Worm (Caenorhabditis elegans) whole organism, L4 larva: Measurements from ENCODE around the gene srg-10.

ENCODE experiments used
- F10B5.3 ChIP-seq: sonication (generic microtip); optimal IDR thresholded peaks from 2 replicates; lab custom pipeline; 2016; ENCODE audit warnings: mild to moderate bottlenecking, missing genetic modification characterization, missing compliant biosample characterization
- F37D6.2 ChIP-seq: sonication (generic microtip); optimal IDR thresholded peaks from 2 replicates; lab custom pipeline; 2016; ENCODE audit warnings: mild to moderate bottlenecking, missing genetic modification characterization, missing compliant biosample characterization
- F44E2.7 ChIP-seq: fragments of 200-800 bp; sonication (Bioruptor generic); IDR thresholded peaks from 2 replicates; pipeline ENCODE4 v2.1.2; 2022; ENCODE audit warnings: missing genetic modification characterization, missing compliant biosample characterization
- T26A8.4 ChIP-seq: fragments of 200-800 bp; sonication (Bioruptor generic); IDR thresholded peaks from 2 replicates; pipeline ENCODE4 v1.3.6; 2022; ENCODE audit warnings: missing genetic modification characterization, missing compliant biosample characterization
- Y48G9A.11 ChIP-seq: fragments of 200-800 bp; sonication (Bioruptor generic); IDR thresholded peaks from 2 replicates; pipeline ENCODE4 v1.3.6; 2022; ENCODE audit warnings: missing genetic modification reagents, missing genetic modification characterization, missing compliant biosample characterization
- Y5F2A.4 ChIP-seq: fragments of 200-800 bp; sonication (Bioruptor generic); optimal IDR thresholded peaks from 2 replicates; lab custom pipeline; 2018; ENCODE audit warnings: mild to moderate bottlenecking, missing genetic modification characterization, missing compliant biosample characterization
- Y75B8A.6 ChIP-seq: fragments of 200-800 bp; sonication (Bioruptor generic); IDR thresholded peaks from 2 replicates; pipeline ENCODE4 v1.3.6; 2022; ENCODE audit warnings: missing genetic modification reagents, missing genetic modification characterization, missing compliant biosample characterization
- ZK546.5 ChIP-seq, 2 experiments: sonication (generic microtip); optimal IDR thresholded peaks; 2 replicates each; lab custom pipeline; 2017; ENCODE audit warnings: missing biosample characterization in 2 of 2, missing genetic modification characterization in 2 of 2
- aha-1 ChIP-seq: fragments of 150-350 bp; peaks from one replicate; lab custom pipeline; 2014; ENCODE audit warnings: missing biosample characterization, missing genetic modification characterization
- aly-2 ChIP-seq: sonication (generic microtip); optimal IDR thresholded peaks from 2 replicates; lab custom pipeline; 2018; ENCODE audit warnings: missing biosample characterization, missing genetic modification characterization
- ama-1 ChIP-seq: fragments of 150-350 bp; optimal IDR thresholded peaks from 2 replicates; lab custom pipeline; 2014; ENCODE audit warnings: inconsistent platforms, mixed read lengths
- arid-1 ChIP-seq: fragments of 200-800 bp; sonication (Bioruptor generic); conservative IDR thresholded peaks from 2 replicates; pipeline ENCODE4 v1.3.6; 2022; ENCODE audit warnings: missing genetic modification reagents, missing genetic modification characterization, missing compliant biosample characterization
- ctbp-1 ChIP-seq: fragments of 200-800 bp; sonication (Bioruptor generic); IDR thresholded peaks from 2 replicates; pipeline ENCODE4 v1.3.6; 2022; ENCODE audit warnings: missing genetic modification reagents, missing genetic modification characterization, missing compliant biosample characterization
- dmd-8 ChIP-seq: fragments of 200-800 bp; sonication (Bioruptor generic); IDR thresholded peaks from 2 replicates; pipeline ENCODE4 v1.3.6; 2022; ENCODE audit warnings: missing genetic modification characterization, missing compliant biosample characterization
- dpl-1 ChIP-seq: fragments of 150-350 bp; optimal IDR thresholded peaks from 2 replicates; lab custom pipeline; 2014; ENCODE audit warnings: missing biosample characterization, missing genetic modification reagents, missing genetic modification characterization
- dve-1 ChIP-seq: sonication (generic microtip); optimal IDR thresholded peaks from 2 replicates; lab custom pipeline; 2017; ENCODE audit warnings: antibody characterized with exemption, mild to moderate bottlenecking, missing genetic modification characterization, missing compliant biosample characterization; ENCODE audit not compliant: insufficient read depth
- fos-1 ChIP-seq: fragments of 150-350 bp; optimal IDR thresholded peaks from 2 replicates; lab custom pipeline; 2014; ENCODE audit warnings: missing biosample characterization, missing genetic modification characterization
- hlh-11 ChIP-seq: fragments of 200-800 bp; sonication (Bioruptor generic); optimal IDR thresholded peaks from 2 replicates; lab custom pipeline; 2018; ENCODE audit warnings: mild to moderate bottlenecking, missing genetic modification characterization, missing compliant biosample characterization
- hlh-30 ChIP-seq: sonication (generic microtip); optimal IDR thresholded peaks from 2 replicates; lab custom pipeline; 2017; ENCODE audit warnings: antibody characterized with exemption, mild to moderate bottlenecking, missing genetic modification characterization, missing compliant biosample characterization; ENCODE audit not compliant: insufficient read depth
- hmg-1.1 ChIP-seq: fragments of 200-800 bp; sonication (Bioruptor generic); IDR thresholded peaks from 2 replicates; pipeline ENCODE4 v1.3.6; 2022; ENCODE audit warnings: missing genetic modification reagents, missing genetic modification characterization, missing compliant biosample characterization
- jun-1 ChIP-seq: fragments of 150-350 bp; optimal IDR thresholded peaks from 2 replicates; lab custom pipeline; 2014; ENCODE audit warnings: missing biosample characterization, missing genetic modification reagents, missing genetic modification characterization
- lim-7 ChIP-seq: fragments of 200-800 bp; sonication (Bioruptor generic); IDR thresholded peaks from 2 replicates; pipeline ENCODE4 v1.3.6; 2022; ENCODE audit warnings: missing genetic modification characterization, missing compliant biosample characterization
- lin-29 ChIP-seq: fragments of 200-800 bp; sonication (Bioruptor generic); IDR thresholded peaks from 2 replicates; pipeline ENCODE4 v1.3.6; 2022; ENCODE audit warnings: missing genetic modification reagents, missing genetic modification characterization, missing compliant biosample characterization
- lin-38 ChIP-seq: fragments of 200-800 bp; sonication (Bioruptor generic); IDR thresholded peaks from 2 replicates; pipeline ENCODE4 v1.3.6; 2022; ENCODE audit warnings: missing genetic modification reagents, missing genetic modification characterization, missing compliant biosample characterization
- lin-39 ChIP-seq: fragments of 150-350 bp; optimal IDR thresholded peaks from 2 replicates; lab custom pipeline; 2014; ENCODE audit warnings: missing biosample characterization, missing genetic modification reagents, missing genetic modification characterization
- lsy-2 ChIP-seq, 2 experiments: fragments of 150-350 bp in 1 of 2; sonication (generic microtip) in 1 of 2; optimal IDR thresholded peaks; 2 replicates each; lab custom pipeline; 2014 to 2017; ENCODE audit warnings: missing biosample characterization in 2 of 2, missing genetic modification characterization in 2 of 2
- madf-5 ChIP-seq, 2 experiments: fragments of 200-800 bp; sonication (Bioruptor generic); IDR thresholded peaks; 2 replicates each; pipeline ENCODE4 v1.3.6; 2022; ENCODE audit warnings: missing compliant biosample characterization in 2 of 2, missing genetic modification characterization in 2 of 2
- mdt-29 ChIP-seq: fragments of 200-800 bp; sonication (Bioruptor generic); IDR thresholded peaks from 2 replicates; pipeline ENCODE4 v1.3.6; 2022; ENCODE audit warnings: missing genetic modification reagents, missing genetic modification characterization, missing compliant biosample characterization
- mep-1 ChIP-seq: fragments of 150-350 bp; sonication (generic microtip); optimal IDR thresholded peaks from 3 replicates; lab custom pipeline; 2014; ENCODE audit warnings: missing biosample characterization, missing genetic modification characterization
- mes-2 ChIP-seq: sonication (generic microtip); optimal IDR thresholded peaks from 2 replicates; lab custom pipeline; 2016; ENCODE audit warnings: missing genotype, mild to moderate bottlenecking, missing genetic modification characterization, missing compliant biosample characterization; ENCODE audit not compliant: poor library complexity, severe bottlenecking
- mxl-2 ChIP-seq: fragments of 200-800 bp; sonication (Bioruptor generic); conservative IDR thresholded peaks from 2 replicates; pipeline ENCODE4 v1.3.6; 2022; ENCODE audit warnings: missing genetic modification reagents, missing genetic modification characterization, missing compliant biosample characterization
- mxl-3 ChIP-seq: fragments of 200-800 bp; sonication (Bioruptor generic); optimal IDR thresholded peaks from 2 replicates; lab custom pipeline; 2018; ENCODE audit warnings: mild to moderate bottlenecking, missing genetic modification characterization, missing compliant biosample characterization
- nhr-10 ChIP-seq: fragments of 150-350 bp; optimal IDR thresholded peaks from 2 replicates; lab custom pipeline; 2014; ENCODE audit warnings: missing biosample characterization, missing genetic modification characterization
- nhr-102 ChIP-seq: sonication (generic microtip); optimal IDR thresholded peaks from 2 replicates; lab custom pipeline; 2016; ENCODE audit warnings: mild to moderate bottlenecking, missing genetic modification characterization, moderate library complexity, missing compliant biosample characterization
- nhr-111 ChIP-seq: fragments of 200-800 bp; sonication (Bioruptor generic); optimal IDR thresholded peaks from 2 replicates; lab custom pipeline; 2018; ENCODE audit warnings: mild to moderate bottlenecking, missing genetic modification characterization, missing compliant biosample characterization
- nhr-237 ChIP-seq: sonication (generic microtip); optimal IDR thresholded peaks from 2 replicates; lab custom pipeline; 2017; ENCODE audit warnings: missing biosample characterization, missing genetic modification characterization
- nhr-28 ChIP-seq: fragments of 150-350 bp; optimal IDR thresholded peaks from 2 replicates; lab custom pipeline; 2014; ENCODE audit warnings: missing biosample characterization, missing genetic modification characterization
- nhr-42 ChIP-seq: fragments of 200-800 bp; sonication (Bioruptor generic); IDR thresholded peaks from 2 replicates; pipeline ENCODE4 v1.3.6; 2022; ENCODE audit warnings: missing genetic modification characterization, missing compliant biosample characterization
- nhr-6 ChIP-seq: fragments of 150-350 bp; optimal IDR thresholded peaks from 2 replicates; lab custom pipeline; 2014; ENCODE audit warnings: missing biosample characterization, missing genetic modification characterization
- nhr-77 ChIP-seq: fragments of 150-350 bp; optimal IDR thresholded peaks from 2 replicates; lab custom pipeline; 2014; ENCODE audit warnings: missing biosample characterization, missing genetic modification characterization
- php-3 ChIP-seq: fragments of 200-800 bp; sonication (Bioruptor generic); IDR thresholded peaks from 2 replicates; pipeline ENCODE4 v1.3.6; 2022; ENCODE audit warnings: missing genetic modification reagents, missing genetic modification characterization, missing compliant biosample characterization
- saeg-2 ChIP-seq: fragments of 200-800 bp; sonication (Bioruptor generic); IDR thresholded peaks from 2 replicates; pipeline ENCODE4 v1.3.6; 2022; ENCODE audit warnings: missing genetic modification reagents, missing genetic modification characterization, missing compliant biosample characterization
- sdz-12 ChIP-seq: fragments of 200-800 bp; sonication (Bioruptor generic); optimal IDR thresholded peaks from 2 replicates; lab custom pipeline; 2018; ENCODE audit warnings: mild to moderate bottlenecking, missing genetic modification characterization, missing compliant biosample characterization
- skn-1 ChIP-seq: fragments of 150-350 bp; optimal IDR thresholded peaks from 2 replicates; lab custom pipeline; 2014; ENCODE audit warnings: missing biosample characterization, missing genetic modification characterization
- snpc-1.2 ChIP-seq: fragments of 200-800 bp; sonication (Bioruptor generic); IDR thresholded peaks from 2 replicates; pipeline ENCODE4 v1.3.6; 2022; ENCODE audit warnings: missing genetic modification reagents, missing genetic modification characterization, missing compliant biosample characterization
- spr-1 ChIP-seq: sonication (generic microtip); optimal IDR thresholded peaks from 2 replicates; lab custom pipeline; 2016; ENCODE audit warnings: mild to moderate bottlenecking, missing genetic modification characterization, missing compliant biosample characterization
- spr-3 ChIP-seq: fragments of 200-800 bp; sonication (Bioruptor generic); optimal IDR thresholded peaks from 2 replicates; lab custom pipeline; 2018; ENCODE audit warnings: mild to moderate bottlenecking, missing genetic modification characterization, missing compliant biosample characterization
- tra-1 ChIP-seq: fragments of 200-800 bp; sonication (Bioruptor generic); IDR thresholded peaks from 2 replicates; pipeline ENCODE4 v1.3.6; 2022; ENCODE audit warnings: missing genetic modification reagents, missing genetic modification characterization, missing compliant biosample characterization
- unc-130 ChIP-seq: sonication (generic microtip); optimal IDR thresholded peaks from 2 replicates; lab custom pipeline; 2016; ENCODE audit warnings: missing genetic modification reagents, missing genetic modification characterization, missing compliant biosample characterization
- zfp-2 ChIP-seq: sonication (generic microtip); optimal IDR thresholded peaks from 2 replicates; lab custom pipeline; 2016; ENCODE audit warnings: mild to moderate bottlenecking, missing genetic modification characterization, missing compliant biosample characterization
- zip-2 ChIP-seq: fragments of 150-350 bp; optimal IDR thresholded peaks from 2 replicates; lab custom pipeline; 2014; ENCODE audit warnings: missing biosample characterization, missing genetic modification characterization
- ztf-7 ChIP-seq: fragments of 150-350 bp; optimal IDR thresholded peaks from 2 replicates; lab custom pipeline; 2014; ENCODE audit warnings: missing biosample characterization, missing genetic modification characterization

srg-10 gene

DNA sequence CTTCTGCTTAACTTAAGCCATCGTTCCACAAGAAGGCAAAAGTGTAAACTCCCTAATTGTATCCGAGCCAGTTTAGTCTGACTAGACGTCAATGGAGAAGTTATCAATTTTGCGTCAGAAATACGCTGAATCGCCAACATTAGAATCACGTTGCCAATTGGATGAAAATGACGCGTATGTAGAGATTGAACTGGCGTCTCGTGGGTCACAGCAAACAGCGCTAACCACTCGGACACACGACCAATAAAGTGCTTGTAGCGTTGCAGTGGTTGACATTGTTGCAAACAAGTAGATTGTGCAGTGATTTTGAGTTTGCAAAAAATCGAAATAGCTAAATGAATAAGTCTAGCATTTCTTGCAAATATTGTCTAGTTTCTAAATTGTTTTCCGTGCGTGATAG is 12.0 kb downstream of the srg-10 start (continued):
- TF ChIP-seq Y48G9A.11 (GFP tag; lab: Robert Waterston, UW) (peak; percentile 81), spr-1 (peak; percentile 81), php-3 (peak; percentile 55), F37D6.2 (peak; percentile 30), hmg-1.1 (peak; percentile 80), dmd-8 (GFP tag; lab: Robert Waterston, UW) (peak; percentile 93), tra-1 (GFP tag; lab: Robert Waterston, UW) (no peak; the same call in 1 of the 2 replicates), mep-1 (tag; lab: Kevin White, UChicago) (peak; percentile 79), nhr-10 (no peak), dve-1 (peak; percentile 76), mes-2 (peak; percentile 87), jun-1 (tag; lab: Kevin White, UChicago) (peak; percentile 28), nhr-111 (GFP tag; lab: Kevin White, UChicago) (peak; percentile 93), snpc-1.2 (GFP tag; lab: Robert Waterston, UW) (peak; percentile 81), lin-39 (tag; lab: Kevin White, UChicago) (no peak), ZK546.5 (tag; optimal IDR thresholded peaks at IDR 0.05; lab: Kevin White, UChicago) (no peak), skn-1 (no peak), nhr-102 (tag; lab: Kevin White, UChicago) (peak; percentile 59), madf-5 (GFP tag; IDR thresholded peaks at IDR 0.05; lab: Robert Waterston, UW) (peak; percentile 59 to 88; a peak in 2 of 4 replicates), ztf-7 (tag; lab: Kevin White, UChicago) (peak; percentile 75), arid-1 (peak; percentile 89), lin-38 (peak; percentile 83), sdz-12 (GFP tag; lab: Kevin White, UChicago) (peak; percentile 87), nhr-237 (tag; lab: Kevin White, UChicago) (no peak), Y75B8A.6 (GFP tag; lab: Robert Waterston, UW) (no peak; the same call in 1 of the 2 replicates), aly-2 (peak; percentile 40), ama-1 (lab: Kevin White, UChicago) (no peak)

DNA sequence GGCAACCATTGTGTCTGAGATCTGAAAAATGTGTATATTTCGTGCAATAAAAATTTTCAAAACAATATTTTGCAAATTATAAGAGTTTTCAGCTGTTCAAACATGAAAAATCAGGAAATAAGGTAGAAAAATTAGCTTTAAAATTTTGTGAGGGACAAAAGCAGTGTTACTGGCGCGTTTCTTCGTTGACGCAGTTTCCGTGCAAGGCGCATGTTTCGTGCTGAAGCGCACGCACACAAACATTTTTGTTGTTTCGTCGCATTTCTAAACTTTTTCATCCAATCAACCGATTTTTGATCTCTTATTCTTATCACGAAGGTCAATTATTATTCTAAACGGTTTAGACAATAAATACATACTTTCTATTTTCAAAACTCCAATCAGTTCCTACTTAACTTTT is 15.7 kb downstream of the srg-10 start, which contains the start of gene nifk-1:
TSS of gene nifk-1 (minus strand) at position 27 of the 400 bp plus-strand sequence.
- TF ChIP-seq lsy-2 (tag; optimal IDR thresholded peaks at IDR 0.05; lab: Kevin White, UChicago) = peak in 1 of 2 experiments; percentile 87
- TF ChIP-seq nhr-6 (tag; lab: Kevin White, UChicago) = no peak
- TF ChIP-seq snpc-1.2 (GFP tag; lab: Robert Waterston, UW) = no peak
- no peak for TF ChIP-seq F44E2.7
- TF ChIP-seq nhr-77 (tag; lab: Kevin White, UChicago) = peak; percentile 68
- no peak for TF ChIP-seq madf-5 (GFP tag; IDR thresholded peaks at IDR 0.05; lab: Robert Waterston, UW)
- TF ChIP-seq zip-2 (tag; lab: Kevin White, UChicago) = no peak
- no peak for TF ChIP-seq dmd-8 (GFP tag; lab: Robert Waterston, UW)
- peak; percentile 76 for TF ChIP-seq nhr-28
- no peak for TF ChIP-seq zfp-2
- no peak for TF ChIP-seq saeg-2 (GFP tag; lab: Robert Waterston, UW)
- no peak for TF ChIP-seq fos-1 (tag; lab: Kevin White, UChicago)
- no peak for TF ChIP-seq nhr-42 (GFP tag; lab: Robert Waterston, UW)
- peak; percentile 90 for TF ChIP-seq dve-1
- TF ChIP-seq hlh-30 (tag; lab: Kevin White, UChicago) = peak; percentile 63
- TF ChIP-seq T26A8.4 (GFP tag; lab: Robert Waterston, UW) = no peak
- TF ChIP-seq Y48G9A.11 (GFP tag; lab: Robert Waterston, UW) = no peak
- no peak for TF ChIP-seq php-3
- no peak for TF ChIP-seq mdt-29 (GFP tag; lab: Robert Waterston, UW)
- no peak for TF ChIP-seq ctbp-1 (GFP tag; lab: Robert Waterston, UW)
- no peak for TF ChIP-seq lin-29 (GFP tag; lab: Robert Waterston, UW)
- no peak for TF ChIP-seq Y5F2A.4 (GFP tag; lab: Kevin White, UChicago)
- no peak for TF ChIP-seq F10B5.3
- peak; percentile 21 for TF ChIP-seq nhr-102 (tag; lab: Kevin White, UChicago)
- peak; percentile 70 for TF ChIP-seq aha-1 (tag; lab: Kevin White, UChicago)
- no peak for TF ChIP-seq spr-3
- peak; percentile 77 for TF ChIP-seq lin-38
- peak; percentile 62 for TF ChIP-seq mxl-3
- peak; percentile 80 for TF ChIP-seq hlh-11 (tag; lab: Kevin White, UChicago)
- no peak for TF ChIP-seq lim-7 (GFP tag; lab: Robert Waterston, UW)
- no peak for TF ChIP-seq mxl-2 (GFP tag; lab: Robert Waterston, UW)
- TF ChIP-seq unc-130 (GFP tag; lab: Kevin White, UChicago) = no peak
- TF ChIP-seq dpl-1 (GFP tag; lab: Kevin White, UChicago) = peak; percentile 80
